Worm (Caenorhabditis elegans): ENCODE data around the gene R11G10.4.

ce11 chrV:13512515-13512914 lies 6.1 kb downstream of the R11G10.4 start:
- TF ChIP-seq snpc-4 (tag; optimal IDR thresholded peaks at IDR 0.05) (no peak), nhr-28 (tag; optimal IDR thresholded peaks at IDR 0.05) (no peak)
